Worm (Caenorhabditis elegans): ENCODE results near the gene Y97E10AR.2.
A peak's percentile ranks its signal among the peaks of the same experiment; 100 is the strongest.

The Y97E10AR.2 gene

DNA sequence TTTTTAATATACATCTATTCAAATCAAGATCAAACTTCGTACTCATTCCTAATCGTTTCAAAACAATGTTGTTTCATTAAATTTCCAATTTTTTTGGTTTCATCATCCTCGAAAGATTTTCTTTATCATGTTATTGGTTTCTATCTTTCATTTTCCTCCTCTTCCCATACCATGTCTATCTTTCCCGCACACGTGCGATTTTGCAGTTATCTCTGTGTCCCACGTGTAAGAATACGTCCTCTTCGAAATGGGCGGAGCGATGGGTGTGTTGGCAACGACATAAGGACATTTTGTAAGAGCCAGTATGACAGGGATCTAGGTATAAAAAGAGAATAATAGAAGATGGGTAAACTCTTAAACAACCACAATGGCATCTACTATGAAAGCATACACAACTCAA, 30.4 kb downstream of the Y97E10AR.2 start, which contains the start of gene F43H9.4:
TSS of gene F43H9.4 (plus strand) at position 366 of the 400 bp plus-strand sequence.
- TF ChIP-seq egl-27 (tag; optimal IDR thresholded peaks at IDR 0.05) (no peak), rbr-2 (tag; optimal IDR thresholded peaks at IDR 0.05) (no peak), nhr-11 (tag; optimal IDR thresholded peaks at IDR 0.05) (no peak), unc-62 (GFP tag; optimal IDR thresholded peaks at IDR 0.05 in 1 of 2) (peak in 1 of 2 experiments; percentile 99), unc-62 (tag; optimal IDR thresholded peaks at IDR 0.05) (no peak), F44E2.7 (GFP tag; IDR thresholded peaks at IDR 0.05) (no peak), ceh-62 (tag; optimal IDR thresholded peaks at IDR 0.05) (no peak), ztf-11 (tag; optimal IDR thresholded peaks at IDR 0.05) (no peak), mep-1 (tag; optimal IDR thresholded peaks at IDR 0.05) (peak; percentile 9), zip-11 (GFP tag; IDR thresholded peaks at IDR 0.05) (no peak), ceh-28 (tag; optimal IDR thresholded peaks at IDR 0.05) (no peak), madf-9 (GFP tag; conservative IDR thresholded peaks at IDR 0.05) (no peak), nhr-77 (tag; optimal IDR thresholded peaks at IDR 0.05) (no peak), mdl-1 (tag; optimal IDR thresholded peaks at IDR 0.05) (peak; percentile 79 to 89), set-16 (GFP tag; IDR thresholded peaks at IDR 0.05) (no peak), nhr-102 (tag; optimal IDR thresholded peaks at IDR 0.05) (no peak), aha-1 (tag) (peak; percentile 71), snpc-4 (tag; optimal IDR thresholded peaks at IDR 0.05) (no peak), unc-39 (tag; optimal IDR thresholded peaks at IDR 0.05) (no peak), zag-1 (tag; optimal IDR thresholded peaks at IDR 0.05) (no peak), attf-4 (tag; optimal IDR thresholded peaks at IDR 0.05) (no peak), nhr-48 (tag; optimal IDR thresholded peaks at IDR 0.05) (peak; percentile 73), cey-2 (tag; optimal IDR thresholded peaks at IDR 0.05; ENCODE audit: borderline replicate concordance, insufficient read depth) (peak; percentile 86), spr-1 (tag; optimal IDR thresholded peaks at IDR 0.05) (no peak), ZK337.2 (GFP tag; IDR thresholded peaks at IDR 0.05) (no peak), mxl-3 (GFP tag; optimal IDR thresholded peaks at IDR 0.05) (peak; percentile 99), mes-2 (tag; optimal IDR thresholded peaks at IDR 0.05; ENCODE audit: poor library complexity, severe bottlenecking) (no peak), T20F7.1 (GFP tag; optimal IDR thresholded peaks at IDR 0.05) (no peak), ama-1 (optimal IDR thresholded peaks at IDR 0.05) (no peak), daf-8 (GFP tag; IDR thresholded peaks at IDR 0.05) (no peak), hlh-11 (tag; optimal IDR thresholded peaks at IDR 0.05) (peak; percentile 51), daf-16 (GFP tag; optimal IDR thresholded peaks at IDR 0.05) (no peak), daf-16 (tag; optimal IDR thresholded peaks at IDR 0.05) (no peak), nhr-42 (GFP tag; IDR thresholded peaks at IDR 0.05) (no peak), gei-8 (GFP tag; optimal IDR thresholded peaks at IDR 0.05) (no peak), nhr-28 (tag; optimal IDR thresholded peaks at IDR 0.05) (peak; percentile 75), mdt-29 (GFP tag; IDR thresholded peaks at IDR 0.05) (no peak), skn-1 (tag; optimal IDR thresholded peaks at IDR 0.05) (no peak), dmd-6 (GFP tag; IDR thresholded peaks at IDR 0.05) (peak; percentile 76), fos-1 (tag; optimal IDR thresholded peaks at IDR 0.05) (no peak), ceh-44 (GFP tag; IDR thresholded peaks at IDR 0.05) (no peak), lir-3 (tag; optimal IDR thresholded peaks at IDR 0.05) (no peak), F26F4.8 (GFP tag; conservative IDR thresholded peaks at IDR 0.05) (no peak), hlh-30 (tag; optimal IDR thresholded peaks at IDR 0.05; ENCODE audit: insufficient read depth) (peak; percentile 55), nhr-25 (tag; optimal IDR thresholded peaks at IDR 0.05; ENCODE audit: borderline replicate concordance, insufficient read depth) (no peak), lsy-2 (tag; optimal IDR thresholded peaks at IDR 0.05) (no peak), F10B5.3 (tag; optimal IDR thresholded peaks at IDR 0.05) (no peak), mxl-2 (GFP tag; conservative IDR thresholded peaks at IDR 0.05) (no peak), nhr-237 (tag; optimal IDR thresholded peaks at IDR 0.05) (no peak), tra-1 (GFP tag; IDR thresholded peaks at IDR 0.05) (no peak), unc-130 (GFP tag; optimal IDR thresholded peaks at IDR 0.05) (no peak)

Data from whole organism, L4 larva.